Worm (Caenorhabditis elegans) whole organism, L1 larva: ENCODE results near the gene H03E18.2.
A peak's percentile ranks its signal among the peaks of the same experiment; 100 is the strongest.
"Not testable (repeated sequence)": the region's sequence is repeated elsewhere in the genome, so short reads cannot be mapped to it uniquely, and the experiment has no call there.

Experiments used
- C04F5.9 ChIP-seq: sonication (generic microtip); optimal IDR thresholded peaks from 2 replicates; lab custom pipeline; 2016; ENCODE audit warnings: missing genetic modification characterization, missing compliant biosample characterization
- C34B4.2 ChIP-seq: sonication (generic microtip); optimal IDR thresholded peaks from 2 replicates; lab custom pipeline; 2017; ENCODE audit warnings: mild to moderate bottlenecking, missing genetic modification characterization, missing compliant biosample characterization
- F16B12.6 ChIP-seq: fragments of 150-350 bp; optimal IDR thresholded peaks from 2 replicates; lab custom pipeline; 2014; ENCODE audit warnings: missing biosample characterization, missing genetic modification characterization
- alr-1 ChIP-seq: fragments of 200-800 bp; sonication (Bioruptor generic); optimal IDR thresholded peaks from 2 replicates; lab custom pipeline; 2018; ENCODE audit warnings: borderline replicate concordance, mild to moderate bottlenecking, missing genetic modification characterization, missing compliant biosample characterization
- ama-1 ChIP-seq: fragments of 150-350 bp; optimal IDR thresholded peaks from 2 replicates; lab custom pipeline; 2014
- blmp-1 ChIP-seq: fragments of 150-350 bp; optimal IDR thresholded peaks from 2 replicates; lab custom pipeline; 2014; ENCODE audit warnings: missing biosample characterization, missing genetic modification characterization
- ceh-88 ChIP-seq: fragments of 200-800 bp; sonication (Bioruptor generic); IDR thresholded peaks from 2 replicates; pipeline ENCODE4 v1.3.6; 2022; ENCODE audit warnings: missing genetic modification characterization, missing compliant biosample characterization
- ceh-90 ChIP-seq: sonication (generic microtip); optimal IDR thresholded peaks from 2 replicates; lab custom pipeline; 2016; ENCODE audit warnings: missing genetic modification characterization, missing compliant biosample characterization
- ces-1 ChIP-seq: fragments of 150-350 bp; optimal IDR thresholded peaks from 2 replicates; lab custom pipeline; 2014; ENCODE audit warnings: missing biosample characterization, missing genetic modification reagents, missing genetic modification characterization
- dpl-1 ChIP-seq, 3 experiments: fragments of 150-350 bp in 2 of 3; sonication (generic microtip) in 1 of 3; optimal IDR thresholded peaks; 2 replicates each; lab custom pipeline; 2014 to 2017; ENCODE audit warnings: missing biosample characterization in 3 of 3, missing genetic modification characterization in 3 of 3, missing genetic modification reagents in 3 of 3
- egl-27 ChIP-seq, 2 experiments: fragments of 150-350 bp in 1 of 2; sonication (generic microtip); optimal IDR thresholded peaks; 3 replicates each; lab custom pipeline; 2017 to 2018; ENCODE audit warnings: missing biosample characterization in 2 of 2, missing genetic modification characterization in 2 of 2, missing genetic modification reagents in 2 of 2
- fkh-4 ChIP-seq: sonication (generic microtip); optimal IDR thresholded peaks from 2 replicates; lab custom pipeline; 2016; ENCODE audit warnings: missing compliant biosample characterization, missing genetic modification characterization, borderline replicate concordance
- fkh-8 ChIP-seq: sonication (generic microtip); optimal IDR thresholded peaks from 2 replicates; lab custom pipeline; 2016; ENCODE audit warnings: mild to moderate bottlenecking, missing genetic modification characterization, missing compliant biosample characterization
- fos-1 ChIP-seq: fragments of 150-350 bp; optimal IDR thresholded peaks from 2 replicates; lab custom pipeline; 2014; ENCODE audit warnings: missing biosample characterization, missing genetic modification characterization
- hlh-4 ChIP-seq: sonication (generic microtip); optimal IDR thresholded peaks from 2 replicates; lab custom pipeline; 2016; ENCODE audit warnings: mild to moderate bottlenecking, missing genetic modification characterization, missing compliant biosample characterization
- irx-1 ChIP-seq: sonication (generic microtip); optimal IDR thresholded peaks from 2 replicates; lab custom pipeline; 2016; ENCODE audit warnings: missing genetic modification characterization, missing compliant biosample characterization
- jun-1 ChIP-seq: fragments of 150-350 bp; optimal IDR thresholded peaks from 2 replicates; lab custom pipeline; 2014; ENCODE audit warnings: missing biosample characterization, missing genetic modification reagents, missing genetic modification characterization
- lin-13 ChIP-seq: fragments of 150-350 bp; optimal IDR thresholded peaks from 2 replicates; lab custom pipeline; 2014; ENCODE audit warnings: missing biosample characterization, missing genetic modification reagents, missing genetic modification characterization
- lin-14 ChIP-seq: fragments of 200-800 bp; sonication (Bioruptor generic); optimal IDR thresholded peaks from 2 replicates; lab custom pipeline; 2018; ENCODE audit warnings: mild to moderate bottlenecking, missing genetic modification characterization, moderate library complexity, missing compliant biosample characterization
- lin-15B ChIP-seq: fragments of 150-350 bp; sonication (generic microtip); optimal IDR thresholded peaks from 3 replicates; lab custom pipeline; 2014; ENCODE audit warnings: missing biosample characterization, missing genetic modification characterization
- lin-35 ChIP-seq, 2 experiments: fragments of 150-350 bp; optimal IDR thresholded peaks; 2 replicates each; lab custom pipeline; 2014; ENCODE audit warnings: missing biosample characterization in 2 of 2, missing genetic modification characterization in 2 of 2, missing genetic modification reagents in 2 of 2
- lsy-2 ChIP-seq, 2 experiments: fragments of 150-350 bp; optimal IDR thresholded peaks; 2 replicates each; lab custom pipeline; 2014; ENCODE audit warnings: missing biosample characterization in 2 of 2, missing genetic modification characterization in 2 of 2
- mdl-1 ChIP-seq, 2 experiments: fragments of 150-350 bp; optimal IDR thresholded peaks; 2 replicates each; lab custom pipeline; 2014 to 2017; ENCODE audit warnings: missing biosample characterization in 2 of 2, missing genetic modification characterization in 2 of 2, inconsistent platforms in 1 of 2
- nhr-12 ChIP-seq: sonication (generic microtip); optimal IDR thresholded peaks from 2 replicates; lab custom pipeline; 2017; ENCODE audit warnings: missing biosample characterization, missing genetic modification characterization
- nhr-20 ChIP-seq: sonication (generic microtip); optimal IDR thresholded peaks from 2 replicates; lab custom pipeline; 2016; ENCODE audit warnings: mild to moderate bottlenecking, missing genetic modification characterization, missing compliant biosample characterization
- nhr-237 ChIP-seq: fragments of 150-350 bp; optimal IDR thresholded peaks from 2 replicates; lab custom pipeline; 2014; ENCODE audit warnings: missing biosample characterization, missing genetic modification characterization
- nhr-71 ChIP-seq: sonication (generic microtip); optimal IDR thresholded peaks from 2 replicates; lab custom pipeline; 2016; ENCODE audit warnings: mild to moderate bottlenecking, missing genetic modification characterization, moderate library complexity, missing compliant biosample characterization
- nhr-76 ChIP-seq: sonication (generic microtip); optimal IDR thresholded peaks from 2 replicates; lab custom pipeline; 2017; ENCODE audit warnings: missing biosample characterization, missing genetic modification characterization
- nhr-84 ChIP-seq: sonication (generic microtip); optimal IDR thresholded peaks from 2 replicates; lab custom pipeline; 2017; ENCODE audit warnings: missing biosample characterization, missing genetic modification characterization
- nhr-85 ChIP-seq: sonication (generic microtip); peaks from one replicate; lab custom pipeline; 2016; ENCODE audit warnings: missing genetic modification characterization, inconsistent platforms, missing compliant biosample characterization
- nhr-90 ChIP-seq: sonication (generic microtip); optimal IDR thresholded peaks from 2 replicates; lab custom pipeline; 2016; ENCODE audit warnings: mild to moderate bottlenecking, missing genetic modification characterization, missing compliant biosample characterization; ENCODE audit not compliant: poor library complexity
- pqm-1 ChIP-seq: sonication (generic microtip); optimal IDR thresholded peaks from 3 replicates; lab custom pipeline; 2017; ENCODE audit warnings: missing biosample characterization, missing genetic modification characterization
- rnt-1 ChIP-seq: sonication (generic microtip); optimal IDR thresholded peaks from 2 replicates; lab custom pipeline; 2016; ENCODE audit warnings: mild to moderate bottlenecking, missing genetic modification characterization, moderate library complexity, missing compliant biosample characterization
- sox-4 ChIP-seq: sonication (generic microtip); optimal IDR thresholded peaks from 2 replicates; lab custom pipeline; 2016; ENCODE audit warnings: missing genetic modification characterization, missing compliant biosample characterization
- tlp-1 ChIP-seq: fragments of 150-350 bp; optimal IDR thresholded peaks from 2 replicates; lab custom pipeline; 2014; ENCODE audit warnings: missing biosample characterization, missing genetic modification characterization
- unc-62 ChIP-seq: fragments of 150-350 bp; optimal IDR thresholded peaks from 2 replicates; lab custom pipeline; 2014; ENCODE audit warnings: missing biosample characterization, missing genetic modification reagents, missing genetic modification characterization
- vab-15 ChIP-seq: sonication (generic microtip); optimal IDR thresholded peaks from 2 replicates; lab custom pipeline; 2017; ENCODE audit warnings: missing genotype, mild to moderate bottlenecking, missing genetic modification characterization, missing compliant biosample characterization
- zag-1 ChIP-seq: fragments of 150-350 bp; optimal IDR thresholded peaks from 2 replicates; lab custom pipeline; 2014; ENCODE audit warnings: missing biosample characterization, missing genetic modification characterization
- ztf-4 ChIP-seq: fragments of 150-350 bp; optimal IDR thresholded peaks from 2 replicates; lab custom pipeline; 2014; ENCODE audit warnings: missing biosample characterization, missing genetic modification characterization

The H03E18.2 gene

DNA sequence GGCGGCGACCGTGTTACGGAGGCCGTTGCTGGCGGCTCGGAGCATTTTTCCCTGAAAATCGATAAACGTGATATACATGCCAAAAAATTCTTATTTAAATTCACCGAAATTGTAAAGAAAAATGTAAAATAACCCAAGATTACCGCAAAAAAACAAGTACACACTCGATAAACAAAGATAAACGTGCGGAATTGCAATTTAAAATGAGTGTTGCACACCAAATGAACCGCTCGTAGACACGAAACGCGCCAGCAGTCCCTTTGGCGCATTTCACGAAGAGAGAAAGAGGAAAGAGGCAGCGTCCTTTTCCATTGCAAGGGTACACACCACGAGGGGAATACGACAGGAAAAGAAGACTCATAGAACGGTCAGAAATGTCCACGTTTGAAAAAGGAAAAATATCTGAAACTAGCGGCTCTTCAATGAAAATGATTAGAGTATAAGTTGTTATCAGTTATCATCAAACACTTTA, 25.7 kb upstream of the H03E18.2 start, which contains the start of gene sdha-1 (continued):
- TF ChIP-seq tlp-1 (no peak), mdl-1 (tag; optimal IDR thresholded peaks at IDR 0.05; lab: Kevin White, UChicago) (peak in 1 of 2 experiments; percentile 94), ces-1 (no peak), rnt-1 (tag; lab: Kevin White, UChicago) (peak; percentile 90), C34B4.2 (tag; lab: Kevin White, UChicago) (no peak), nhr-12 (tag; lab: Kevin White, UChicago) (no peak), nhr-85 (tag; lab: Kevin White, UChicago) (peak; percentile 93), lin-13 (GFP tag; lab: Kevin White, UChicago) (peak; percentile 70), C04F5.9 (tag; lab: Kevin White, UChicago) (peak; percentile 8), ama-1 (lab: Kevin White, UChicago) (no peak), vab-15 (no peak), fos-1 (peak; percentile 65), F16B12.6 (tag; lab: Kevin White, UChicago) (peak; percentile 41), nhr-84 (tag; lab: Kevin White, UChicago) (no peak), zag-1 (tag; lab: Kevin White, UChicago) (no peak), jun-1 (tag; lab: Kevin White, UChicago) (peak; percentile 84), ceh-88 (GFP tag; lab: Robert Waterston, UW) (peak; percentile 66; the same call in 1 of the 2 replicates), alr-1 (tag; lab: Kevin White, UChicago) (no peak), lin-35 (GFP tag; optimal IDR thresholded peaks at IDR 0.05; lab: Kevin White, UChicago) (peak; percentile 77 to 91), dpl-1 (GFP tag; optimal IDR thresholded peaks at IDR 0.05; lab: Kevin White, UChicago) (peak; percentile 66 to 82 (median 79)), hlh-4 (no peak), nhr-237 (peak; percentile 41), sox-4 (tag; lab: Kevin White, UChicago) (no peak), nhr-90 (peak; percentile 90), ceh-90 (no peak), nhr-20 (peak; percentile 94), nhr-76 (tag; lab: Kevin White, UChicago) (no peak), egl-27 (tag; optimal IDR thresholded peaks at IDR 0.05; lab: Kevin White, UChicago) (no peak), pqm-1 (tag; lab: Kevin White, UChicago) (no peak), lsy-2 (tag; optimal IDR thresholded peaks at IDR 0.05; lab: Kevin White, UChicago) (peak; percentile 86 to 88), fkh-4 (tag; lab: Kevin White, UChicago) (no peak), irx-1 (peak; percentile 71), lin-14 (GFP tag; lab: Kevin White, UChicago) (peak; percentile 97), ztf-4 (tag; lab: Kevin White, UChicago) (peak; percentile 83), nhr-71 (tag; lab: Kevin White, UChicago) (peak; percentile 94), fkh-8 (tag; lab: Kevin White, UChicago) (peak; percentile 87)

DNA sequence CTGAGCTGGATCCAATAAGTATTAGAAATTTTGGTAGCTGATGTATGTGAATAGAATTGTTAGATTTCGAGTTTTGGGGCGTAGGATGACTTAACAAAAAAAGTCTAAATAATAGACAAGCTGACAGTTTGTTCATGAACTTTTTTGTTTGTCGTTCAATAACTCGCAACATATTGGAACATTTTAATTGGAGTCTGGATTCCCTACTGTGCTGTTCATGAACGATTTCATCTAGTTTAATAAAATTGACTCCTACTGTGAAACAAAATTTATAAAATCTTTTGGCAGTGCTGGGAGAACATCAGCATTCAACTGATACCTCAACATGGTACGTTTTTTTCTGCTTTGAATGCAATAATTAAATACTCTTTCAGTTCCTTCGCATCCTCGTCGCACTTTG, 21.3 kb upstream of the H03E18.2 start, which contains the start of gene nspc-7:
Gene nspc-7 (plus strand): TSS at position 301 of the 400 bp plus-strand sequence.
- TF ChIP-seq lin-15B (tag; lab: Kevin White, UChicago); unc-62 (GFP tag; lab: Kevin White, UChicago); ces-1: not testable (repeated sequence)

DNA sequence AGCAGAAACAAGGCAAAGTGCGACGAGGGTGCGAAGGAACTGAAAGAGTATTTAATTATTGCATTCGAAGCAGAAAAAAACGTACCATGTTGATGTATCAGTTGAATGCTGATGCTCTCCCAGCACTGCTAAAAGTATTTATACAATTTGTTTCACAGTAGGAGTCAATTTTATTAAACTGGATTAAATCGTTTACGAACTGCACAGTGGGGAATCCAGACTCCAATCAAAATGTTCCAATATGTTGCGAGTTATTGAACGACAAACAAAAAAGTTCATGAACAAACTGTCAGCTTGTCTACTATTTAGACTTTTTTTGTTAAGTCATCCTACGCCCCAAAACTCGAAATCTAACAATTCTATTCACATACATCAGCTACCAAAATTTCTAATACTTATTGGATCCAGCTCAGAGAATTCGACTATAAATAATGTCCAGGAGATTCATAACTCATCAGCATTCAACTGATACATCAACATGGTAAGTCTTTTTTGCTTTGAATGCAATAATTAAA, 18.0 kb upstream of the H03E18.2 start, which contains the start of the genes nspc-4 and nspc-5:
Gene nspc-4 (minus strand): TSS at position 101 of the 515 bp plus-strand sequence.
Gene nspc-5 (plus strand): TSS at position 465 of the 515 bp plus-strand sequence.
- not testable (repeated sequence) for TF ChIP-seq nhr-237; blmp-1 (tag; lab: Kevin White, UChicago); hlh-4
- TF ChIP-seq, all 84 proteins: peak for 0; not testable (repeated sequence) for 84
